Fruit fly (Drosophila melanogaster) whole organism, prepupa: ENCODE data around the gene CG6985.

Experiments
- CG10631 ChIP-seq: fragments of 200-800 bp; sonication (Bioruptor generic); optimal IDR thresholded peaks from 2 replicates; lab custom pipeline; 2016; ENCODE audit warnings: missing biosample characterization, missing genetic modification characterization
- CG10669 ChIP-seq: fragments of 200-800 bp; sonication (Bioruptor generic); optimal IDR thresholded peaks from 3 replicates; lab custom pipeline; 2018; ENCODE audit warnings: missing biosample characterization, mild to moderate bottlenecking, missing genetic modification characterization, moderate library complexity
- CG11294 ChIP-seq: fragments of 200-800 bp; sonication (Bioruptor generic); IDR thresholded peaks from 2 replicates; pipeline ENCODE4 v1.3.6; 2022; ENCODE audit warnings: missing biosample characterization, missing genetic modification characterization
- CG11762 ChIP-seq: fragments of 200-800 bp; sonication (Bioruptor generic); optimal IDR thresholded peaks from 3 replicates; lab custom pipeline; 2016; ENCODE audit warnings: missing biosample characterization, missing genetic modification characterization; ENCODE audit not compliant: insufficient read depth
- CG11902 ChIP-seq: fragments of 200-800 bp; sonication (Bioruptor generic); optimal IDR thresholded peaks from 3 replicates; lab custom pipeline; 2016; ENCODE audit warnings: missing biosample characterization, missing genetic modification characterization
- CG15336 ChIP-seq: fragments of 200-800 bp; sonication (Bioruptor generic); IDR thresholded peaks from 2 replicates; pipeline ENCODE4 v1.3.6; 2022; ENCODE audit warnings: missing biosample characterization, missing genetic modification characterization
- CG1621 ChIP-seq: fragments of 200-800 bp; sonication (Bioruptor generic); optimal IDR thresholded peaks from 3 replicates; lab custom pipeline; 2018; ENCODE audit warnings: missing biosample characterization, mild to moderate bottlenecking, missing genetic modification characterization
- CG16779 ChIP-seq: fragments of 200-800 bp; sonication (Bioruptor generic); optimal IDR thresholded peaks from 3 replicates; lab custom pipeline; 2017; ENCODE audit warnings: missing biosample characterization, mild to moderate bottlenecking, missing genetic modification characterization
- CG32006 ChIP-seq: fragments of 200-800 bp; sonication (Bioruptor generic); optimal IDR thresholded peaks from 3 replicates; lab custom pipeline; 2017; ENCODE audit warnings: missing biosample characterization, mild to moderate bottlenecking, missing genetic modification characterization
- CG34406 ChIP-seq: fragments of 200-800 bp; sonication (Bioruptor generic); optimal IDR thresholded peaks from 3 replicates; lab custom pipeline; 2016; ENCODE audit warnings: missing biosample characterization, missing genetic modification characterization
- CG3919 ChIP-seq: fragments of 200-800 bp; sonication (Bioruptor generic); optimal IDR thresholded peaks from 3 replicates; lab custom pipeline; 2016; ENCODE audit warnings: missing biosample characterization, missing genetic modification characterization
- CG6163 ChIP-seq: fragments of 200-800 bp; sonication (Bioruptor generic); IDR thresholded peaks from 3 replicates; pipeline ENCODE4 v1.3.6; 2022; ENCODE audit warnings: missing biosample characterization, missing genetic modification characterization
- CG6808 ChIP-seq: fragments of 200-800 bp; sonication (Bioruptor generic); optimal IDR thresholded peaks from 3 replicates; lab custom pipeline; 2017; ENCODE audit warnings: missing biosample characterization, missing genetic modification characterization, mild to moderate bottlenecking, moderate library complexity, missing genetic modification reagents
- CG6854 ChIP-seq: fragments of 200-800 bp; sonication (Bioruptor generic); optimal IDR thresholded peaks from 2 replicates; lab custom pipeline; 2017; ENCODE audit warnings: missing biosample characterization, mild to moderate bottlenecking, missing genetic modification characterization
- CG7368 ChIP-seq: fragments of 200-800 bp; sonication (Bioruptor generic); optimal IDR thresholded peaks from 3 replicates; lab custom pipeline; 2016; ENCODE audit warnings: missing biosample characterization, missing genetic modification characterization
- CG8319 ChIP-seq: fragments of 200-800 bp; sonication (Bioruptor generic); optimal IDR thresholded peaks from 3 replicates; lab custom pipeline; 2016; ENCODE audit warnings: missing biosample characterization, missing genetic modification characterization
- CG9139 ChIP-seq: fragments of 200-800 bp; sonication (Bioruptor generic); optimal IDR thresholded peaks from 3 replicates; lab custom pipeline; 2017; ENCODE audit warnings: missing biosample characterization, mild to moderate bottlenecking, missing genetic modification characterization
- Eip78C ChIP-seq: fragments of 200-800 bp; sonication (Bioruptor generic); peaks from one replicate; lab custom pipeline; 2016; ENCODE audit warnings: missing biosample characterization, missing genetic modification characterization
- Eip93F ChIP-seq: fragments of 200-800 bp; sonication (Bioruptor generic); optimal IDR thresholded peaks from 2 replicates; lab custom pipeline; 2016; ENCODE audit warnings: missing biosample characterization, mild to moderate bottlenecking, missing genetic modification characterization
- Ets21C ChIP-seq: fragments of 200-800 bp; sonication (Bioruptor generic); optimal IDR thresholded peaks from 3 replicates; lab custom pipeline; 2016; ENCODE audit warnings: missing biosample characterization, missing genetic modification characterization
- Ets96B ChIP-seq: fragments of 200-800 bp; optimal IDR thresholded peaks from 2 replicates; lab custom pipeline; 2019; ENCODE audit warnings: missing biosample characterization, mild to moderate bottlenecking, missing genetic modification characterization, moderate library complexity
- Hr39 ChIP-seq: fragments of 200-800 bp; sonication (Bioruptor generic); optimal IDR thresholded peaks from 2 replicates; lab custom pipeline; 2016; ENCODE audit warnings: missing biosample characterization, missing genetic modification characterization
- Hr4 ChIP-seq: fragments of 200-800 bp; sonication (Bioruptor generic); optimal IDR thresholded peaks from 3 replicates; lab custom pipeline; 2016; ENCODE audit warnings: missing biosample characterization, missing genetic modification characterization
- Met ChIP-seq: fragments of 200-800 bp; sonication (Bioruptor generic); optimal IDR thresholded peaks from 3 replicates; lab custom pipeline; 2016; ENCODE audit warnings: missing biosample characterization, missing genetic modification characterization
- OdsH ChIP-seq: fragments of 200-800 bp; sonication (Bioruptor generic); optimal IDR thresholded peaks from 3 replicates; lab custom pipeline; 2016; ENCODE audit warnings: missing biosample characterization, missing genetic modification characterization
- Smox ChIP-seq: fragments of 200-800 bp; sonication (Bioruptor generic); optimal IDR thresholded peaks from 3 replicates; lab custom pipeline; 2016; ENCODE audit warnings: missing biosample characterization, missing genetic modification characterization
- Sox102F ChIP-seq: fragments of 200-800 bp; sonication (Bioruptor generic); optimal IDR thresholded peaks from 2 replicates; lab custom pipeline; 2016; ENCODE audit warnings: missing biosample characterization, mild to moderate bottlenecking, missing genetic modification characterization
- Sox14 ChIP-seq: fragments of 200-800 bp; sonication (Bioruptor generic); optimal IDR thresholded peaks from 3 replicates; lab custom pipeline; 2016; ENCODE audit warnings: missing biosample characterization, missing genetic modification characterization
- Sox15 ChIP-seq: fragments of 200-800 bp; sonication (Bioruptor generic); optimal IDR thresholded peaks from 3 replicates; lab custom pipeline; 2016; ENCODE audit warnings: missing biosample characterization, missing genetic modification characterization
- achi ChIP-seq: fragments of 200-800 bp; sonication (Bioruptor generic); optimal IDR thresholded peaks from 3 replicates; lab custom pipeline; 2016; ENCODE audit warnings: missing biosample characterization, missing genetic modification characterization
- acj6 ChIP-seq: fragments of 200-800 bp; sonication (Bioruptor generic); optimal IDR thresholded peaks from 3 replicates; lab custom pipeline; 2016; ENCODE audit warnings: missing biosample characterization, missing genetic modification characterization
- cyc ChIP-seq: fragments of 200-800 bp; sonication (Bioruptor generic); optimal IDR thresholded peaks from 3 replicates; lab custom pipeline; 2016; ENCODE audit warnings: missing biosample characterization, missing genetic modification characterization
- dsx ChIP-seq: fragments of 200-800 bp; optimal IDR thresholded peaks from 3 replicates; lab custom pipeline; 2019; ENCODE audit warnings: missing biosample characterization, mild to moderate bottlenecking, missing genetic modification characterization, moderate library complexity; ENCODE audit not compliant: poor library complexity, severe bottlenecking
- eg ChIP-seq: fragments of 200-800 bp; sonication (Bioruptor generic); IDR thresholded peaks from 3 replicates; pipeline ENCODE4 v1.3.6; 2022; ENCODE audit warnings: missing biosample characterization, missing genetic modification characterization
- esn ChIP-seq: fragments of 200-800 bp; sonication (Bioruptor generic); optimal IDR thresholded peaks from 2 replicates; lab custom pipeline; 2016; ENCODE audit warnings: missing biosample characterization, mild to moderate bottlenecking, missing genetic modification characterization, moderate library complexity
- fd85E ChIP-seq: fragments of 200-800 bp; sonication (Bioruptor generic); optimal IDR thresholded peaks from 3 replicates; lab custom pipeline; 2016; ENCODE audit warnings: missing biosample characterization, missing genetic modification characterization
- fkh ChIP-seq: fragments of 200-800 bp; sonication (Bioruptor generic); optimal IDR thresholded peaks from 3 replicates; lab custom pipeline; 2017; ENCODE audit warnings: missing biosample characterization, mild to moderate bottlenecking, missing genetic modification characterization, moderate library complexity
- lz ChIP-seq: fragments of 200-800 bp; sonication (Bioruptor generic); optimal IDR thresholded peaks from 3 replicates; lab custom pipeline; 2016; ENCODE audit warnings: missing biosample characterization, missing genetic modification characterization
- ss ChIP-seq, 2 experiments: fragments of 200-800 bp; sonication (Bioruptor generic); optimal IDR thresholded peaks; 2 replicates in 1 of 2; 3 replicates in 1 of 2; lab custom pipeline; 2017 to 2018; ENCODE audit warnings: mild to moderate bottlenecking in 2 of 2, missing biosample characterization in 2 of 2, missing genetic modification characterization in 2 of 2, moderate library complexity in 1 of 2
- svp ChIP-seq: fragments of 200-800 bp; sonication (Bioruptor generic); peaks from one replicate; lab custom pipeline; 2016; ENCODE audit warnings: missing biosample characterization, missing genetic modification characterization
- topi ChIP-seq: fragments of 200-800 bp; sonication (Bioruptor generic); optimal IDR thresholded peaks from 3 replicates; lab custom pipeline; 2016; ENCODE audit warnings: missing biosample characterization, missing genetic modification characterization
- vri ChIP-seq: fragments of 200-800 bp; sonication (Bioruptor generic); optimal IDR thresholded peaks from 3 replicates; lab custom pipeline; 2016; ENCODE audit warnings: missing biosample characterization, mild to moderate bottlenecking, missing genetic modification characterization

CG6985 gene

DNA sequence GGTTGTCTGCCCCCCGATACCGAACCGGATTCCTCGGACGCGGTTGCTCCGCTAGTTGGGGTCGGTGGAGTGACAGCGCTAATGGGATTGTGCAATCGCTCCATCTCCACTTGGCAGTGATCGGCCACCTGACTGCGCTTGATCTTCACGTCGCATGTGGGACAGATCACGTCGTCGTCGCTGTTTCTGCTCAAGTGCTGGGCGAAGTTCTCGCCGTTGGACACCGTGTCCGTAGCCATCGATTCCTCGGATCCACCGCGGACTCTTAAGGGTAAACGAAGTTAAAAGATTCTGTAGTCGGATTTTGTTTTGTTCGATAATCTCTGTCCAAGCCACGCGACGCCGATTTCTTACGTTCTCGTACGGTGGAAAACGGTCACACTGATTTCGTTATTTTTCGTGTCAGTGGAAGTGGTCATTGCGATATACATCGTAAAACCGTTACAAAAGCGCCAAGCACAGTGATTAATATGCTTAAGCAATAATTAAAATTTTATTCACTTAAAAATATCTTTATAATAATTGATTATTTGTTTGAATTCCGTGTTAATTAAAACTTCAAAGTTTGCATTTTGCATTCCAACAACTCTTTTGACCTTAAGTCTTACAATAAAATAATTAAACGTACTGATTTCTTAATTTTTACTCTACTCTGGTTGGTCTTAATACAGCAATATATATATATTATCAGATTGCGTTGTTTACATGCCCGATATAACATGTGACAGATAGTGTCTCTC, 14.7 kb upstream of the CG6985 start, which contains the start of gene RNF220 (continued):
- TF ChIP-seq cyc (GFP tag; lab: Kevin White, UChicago) (no peak), Eip78C (GFP tag; lab: Kevin White, UChicago) (peak; percentile 64), vri (GFP tag; lab: Kevin White, UChicago) (no peak), CG16779 (tag; lab: Kevin White, UChicago) (no peak), fd85E (GFP tag; lab: Kevin White, UChicago) (no peak), CG11294 (GFP tag; lab: Robert Waterston, UW) (no peak), CG32006 (GFP tag; lab: Kevin White, UChicago) (peak; percentile 48), CG15336 (GFP tag; lab: Robert Waterston, UW) (0 out of 2 replicates have a peak, but pooled peaks have one; percentile 24), CG1621 (tag; lab: Kevin White, UChicago) (no peak), eg (peak; percentile 67; the same call in 2 of the 3 replicates), CG6854 (GFP tag; lab: Kevin White, UChicago) (no peak), CG9139 (no peak), CG10669 (GFP tag; lab: Kevin White, UChicago) (peak; percentile 24), lz (GFP tag; lab: Kevin White, UChicago) (no peak), CG11902 (no peak), Sox15 (peak; percentile 37), Ets96B (tag; lab: Kevin White, UChicago) (no peak), CG8319 (GFP tag; lab: Kevin White, UChicago) (no peak), Smox (GFP tag; lab: Kevin White, UChicago) (no peak), svp (GFP tag; lab: Kevin White, UChicago) (peak; percentile 66), achi (GFP tag; lab: Kevin White, UChicago) (peak; percentile 31), CG7368 (GFP tag; lab: Kevin White, UChicago) (no peak), acj6 (GFP tag; lab: Kevin White, UChicago) (peak; percentile 48), CG11762 (GFP tag; lab: Kevin White, UChicago) (peak; percentile 3), CG6163 (no peak), Eip93F (GFP tag; lab: Kevin White, UChicago) (no peak), fkh (GFP tag; lab: Kevin White, UChicago) (peak; percentile 26), Sox14 (GFP tag; lab: Kevin White, UChicago) (no peak), Sox102F (no peak), Ets21C (GFP tag; lab: Kevin White, UChicago) (no peak), Hr4 (peak; percentile 57), esn (peak; percentile 28), CG34406 (GFP tag; lab: Kevin White, UChicago) (peak; percentile 12), Met (GFP tag; lab: Kevin White, UChicago) (no peak), CG6808 (GFP tag; lab: Kevin White, UChicago) (no peak)
- TF ChIP-seq, all 60 proteins: peak for 22

DNA sequence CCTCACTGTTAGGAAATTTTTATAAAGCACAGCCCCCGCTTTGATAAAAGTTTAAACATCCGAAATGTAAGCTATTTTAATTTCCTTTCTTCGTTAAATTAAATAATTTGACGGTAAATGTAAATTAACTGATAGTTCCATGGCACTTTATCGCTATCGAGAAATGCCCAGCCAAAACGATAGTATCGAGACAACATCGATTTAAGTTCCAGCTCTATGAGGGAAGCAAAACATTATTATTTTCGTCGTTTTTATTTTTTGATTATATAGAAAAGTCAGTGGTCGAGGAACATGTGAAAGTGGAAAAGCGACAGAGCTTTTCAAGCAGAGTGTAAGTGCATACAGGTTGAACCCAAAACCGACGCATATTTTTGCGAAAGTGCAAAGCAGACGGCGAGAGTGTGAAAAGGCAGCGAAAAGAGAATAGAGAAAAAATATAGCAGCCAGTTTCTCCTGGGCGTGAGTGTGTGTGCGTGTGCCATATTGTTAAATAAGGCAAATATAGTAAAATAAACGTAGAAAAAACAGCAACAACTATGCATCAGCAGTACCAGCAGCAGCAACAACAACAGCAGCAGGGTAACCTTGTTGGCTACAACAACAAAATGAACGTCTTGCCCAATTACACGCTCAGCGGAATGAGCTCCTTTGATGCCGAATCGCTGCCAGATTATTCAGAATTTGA, 14.0 kb upstream of the CG6985 start, which contains the start of gene CG45049:
TSS of gene CG45049 (plus strand) at position 197 of the 685 bp plus-strand sequence.
- peak; percentile 13 for TF ChIP-seq topi
- TF ChIP-seq Ets21C (GFP tag; lab: Kevin White, UChicago) = peak; percentile 9
- peak; percentile 34 for TF ChIP-seq CG10631 (GFP tag; lab: Kevin White, UChicago)
- TF ChIP-seq Hr4 = peak; percentile 4
- TF ChIP-seq CG3919 = peak; percentile 13
- TF ChIP-seq Met (GFP tag; lab: Kevin White, UChicago) = peak; percentile 39
- peak; percentile 26 for TF ChIP-seq lz (GFP tag; lab: Kevin White, UChicago)
- peak; percentile 63 for TF ChIP-seq fkh (GFP tag; lab: Kevin White, UChicago)
- TF ChIP-seq Smox (GFP tag; lab: Kevin White, UChicago) = no peak
- peak; percentile 35 for TF ChIP-seq Eip78C (GFP tag; lab: Kevin White, UChicago)
- TF ChIP-seq dsx (GFP tag; lab: Kevin White, UChicago) = no peak
- TF ChIP-seq CG16779 (tag; lab: Kevin White, UChicago) = peak; percentile 2
- no peak for TF ChIP-seq ss (GFP tag; optimal IDR thresholded peaks at IDR 0.05; lab: Kevin White, UChicago)
- TF ChIP-seq Hr39 (GFP tag; lab: Kevin White, UChicago) = peak; percentile 31
- no peak for TF ChIP-seq OdsH
- TF ChIP-seq, all 60 proteins: peak for 11
